Fruit fly (Drosophila melanogaster) whole organism: ENCODE data around the gene CG1213.

Source experiments
- CG8478 ChIP-seq: fragments of >200 bp; optimal IDR thresholded peaks from 2 replicates; lab custom pipeline; 2018; ENCODE audit warnings: inconsistent platforms
- Dll ChIP-seq: fragments of >200 bp; optimal IDR thresholded peaks from 2 replicates; lab custom pipeline; 2017
- EcR ChIP-seq, 2 experiments: fragments of >200 bp; optimal IDR thresholded peaks; 2 replicates each; lab custom pipeline; 2017; ENCODE audit warnings: missing biosample characterization in 2 of 2, missing genetic modification characterization in 2 of 2, missing genetic modification reagents in 2 of 2
- pan ChIP-seq: fragments of >200 bp; optimal IDR thresholded peaks from 2 replicates; lab custom pipeline; 2017
- psq ChIP-seq: fragments of >200 bp; optimal IDR thresholded peaks from 2 replicates; lab custom pipeline; 2017
- usp ChIP-seq: fragments of >200 bp; optimal IDR thresholded peaks from 2 replicates; lab custom pipeline; 2017; ENCODE audit warnings: missing biosample characterization, missing genetic modification characterization, mixed read lengths

Gene CG1213

DNA sequence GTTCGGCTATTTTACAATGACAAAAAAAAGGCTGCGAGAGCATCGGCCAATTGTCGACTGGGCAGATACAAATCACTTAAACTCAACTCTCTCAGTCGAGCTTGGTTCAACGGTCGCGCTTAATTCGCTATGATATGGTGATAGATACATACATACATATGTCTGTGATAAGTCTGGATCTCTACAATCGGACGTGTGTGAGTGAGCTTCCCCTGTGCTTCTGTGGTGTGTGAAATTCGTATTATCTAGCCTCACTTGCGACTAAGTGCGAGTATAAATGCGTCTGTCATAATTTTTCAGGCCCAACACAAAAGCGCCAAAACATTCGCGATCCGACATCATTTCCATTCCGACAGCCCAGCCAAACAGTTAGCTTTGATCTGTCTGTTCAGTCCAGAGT lies at the start of gene CG1213:
TSS of gene CG1213 (plus strand) at position 301 of the 400 bp plus-strand sequence.
- TF ChIP-seq EcR (GFP tag; optimal IDR thresholded peaks at IDR 0.05; lab: Kevin White, UChicago) (no peak), CG8478 (lab: Kevin White, UChicago) (no peak), usp (GFP tag; lab: Kevin White, UChicago) (no peak), Dll (lab: Kevin White, UChicago) (no peak), psq (lab: Kevin White, UChicago) (no peak), pan (no peak)

DNA sequence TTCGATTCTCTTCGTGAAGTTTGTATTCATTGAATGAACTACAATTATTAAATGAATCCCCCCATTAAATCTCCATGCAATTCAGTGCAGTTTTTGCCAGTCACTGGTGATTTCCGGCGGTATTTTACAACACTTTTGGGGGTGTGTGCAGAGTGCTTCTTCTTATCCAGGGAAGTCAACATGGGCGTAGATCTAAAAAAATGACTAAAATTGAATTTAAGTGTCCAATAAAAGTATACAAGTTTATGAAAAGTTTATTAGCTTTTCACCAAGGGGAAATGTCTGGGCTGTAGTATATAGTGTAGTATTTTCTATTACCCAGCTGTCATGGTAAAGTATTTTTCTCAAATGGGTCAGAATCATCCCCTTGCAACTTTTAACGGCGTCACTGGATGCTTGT lies 49.5 kb upstream of the CG1213 start, which contains the start of gene Hpf1:
TSS of gene Hpf1 (plus strand) at position 383 of the 400 bp plus-strand sequence.
- TF ChIP-seq Dll (lab: Kevin White, UChicago) = no peak

dm6 chr3R:5794267-5795089 lies 46.5 kb upstream of the CG1213 start, which contains the start of the genes PSMG1 and CG10979:
TSS of gene PSMG1 (minus strand) at chr3R:5794317.
TSS of gene CG10979 (plus strand) at chr3R:5794705.
- no peak for TF ChIP-seq EcR (GFP tag; optimal IDR thresholded peaks at IDR 0.05; lab: Kevin White, UChicago)
- TF ChIP-seq psq (lab: Kevin White, UChicago) = no peak
- no peak for TF ChIP-seq CG8478 (lab: Kevin White, UChicago)
- TF ChIP-seq Dll (lab: Kevin White, UChicago) = no peak
- TF ChIP-seq pan = no peak
- TF ChIP-seq usp (GFP tag; lab: Kevin White, UChicago) = no peak

DNA sequence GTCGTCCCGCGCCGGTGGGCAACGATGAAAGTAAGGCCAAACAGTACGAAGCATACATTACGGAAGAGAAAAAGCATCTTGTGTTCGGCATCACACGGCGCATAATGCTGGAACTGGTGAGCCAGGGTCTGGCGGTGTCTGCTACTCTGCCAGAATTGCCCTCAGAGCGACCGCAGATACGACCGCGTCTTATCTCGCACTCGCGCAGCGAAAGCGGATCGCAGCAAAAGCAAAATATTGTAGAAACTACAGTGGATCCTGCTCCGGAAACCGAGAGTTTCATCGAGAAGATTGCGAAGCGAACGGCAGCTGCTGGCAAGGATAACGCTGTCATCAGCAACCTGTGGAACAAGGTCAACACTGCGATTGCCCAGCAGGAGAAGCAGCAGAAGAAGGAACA lies 43.3 kb upstream of the CG1213 start:
- no peak for TF ChIP-seq usp (GFP tag; lab: Kevin White, UChicago)
- TF ChIP-seq CG8478 (lab: Kevin White, UChicago) = no peak
- no peak for TF ChIP-seq pan
- TF ChIP-seq Dll (lab: Kevin White, UChicago) = no peak
- TF ChIP-seq EcR (GFP tag; optimal IDR thresholded peaks at IDR 0.05; lab: Kevin White, UChicago) = no peak
- no peak for TF ChIP-seq psq (lab: Kevin White, UChicago)

- TF ChIP-seq CG8478 (lab: Kevin White, UChicago) (no peak), Dll (lab: Kevin White, UChicago) (no peak), pan (no peak), usp (GFP tag; lab: Kevin White, UChicago) (no peak), psq (lab: Kevin White, UChicago) (no peak), EcR (GFP tag; optimal IDR thresholded peaks at IDR 0.05; lab: Kevin White, UChicago) (no peak)
Measured at dm6 chr3R:5801703-5802436, 39.1 kb upstream of the CG1213 start, which contains the start of gene CG11000. TSS of gene CG11000 (plus strand) at chr3R:5802328.

DNA sequence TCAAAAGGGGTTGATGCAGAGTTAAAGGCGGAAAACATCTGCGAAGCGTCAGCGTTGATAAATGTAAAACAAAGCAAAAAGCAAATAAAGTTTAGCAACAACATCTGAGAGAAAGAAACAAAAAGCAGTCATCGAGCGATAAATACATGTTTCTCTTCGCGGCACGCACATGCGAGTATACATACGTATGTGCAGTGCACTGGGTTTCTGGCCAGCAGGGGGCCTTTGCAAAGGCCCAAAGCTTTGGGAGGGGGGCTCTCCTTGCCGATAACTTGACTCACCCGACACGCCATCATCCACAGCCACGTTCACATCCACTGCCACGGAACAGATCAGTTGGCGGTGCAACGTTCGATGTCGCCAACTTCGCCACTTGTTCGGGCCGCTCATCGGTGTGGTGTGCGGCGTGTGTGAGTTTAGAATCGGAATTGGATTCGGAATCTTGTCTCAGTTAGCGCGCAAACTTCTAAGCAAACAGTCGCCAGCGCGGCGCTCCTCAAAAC lies 27.8 kb upstream of the CG1213 start, which contains the start of gene CG42675:
TSS of gene CG42675 (plus strand) at position 453 of the 503 bp plus-strand sequence.
- TF ChIP-seq usp (GFP tag; lab: Kevin White, UChicago) = no peak
- no peak for TF ChIP-seq CG8478 (lab: Kevin White, UChicago)
- no peak for TF ChIP-seq Dll (lab: Kevin White, UChicago)
- no peak for TF ChIP-seq psq (lab: Kevin White, UChicago)
- TF ChIP-seq pan = no peak
- no peak for TF ChIP-seq EcR (GFP tag; optimal IDR thresholded peaks at IDR 0.05; lab: Kevin White, UChicago)

DNA sequence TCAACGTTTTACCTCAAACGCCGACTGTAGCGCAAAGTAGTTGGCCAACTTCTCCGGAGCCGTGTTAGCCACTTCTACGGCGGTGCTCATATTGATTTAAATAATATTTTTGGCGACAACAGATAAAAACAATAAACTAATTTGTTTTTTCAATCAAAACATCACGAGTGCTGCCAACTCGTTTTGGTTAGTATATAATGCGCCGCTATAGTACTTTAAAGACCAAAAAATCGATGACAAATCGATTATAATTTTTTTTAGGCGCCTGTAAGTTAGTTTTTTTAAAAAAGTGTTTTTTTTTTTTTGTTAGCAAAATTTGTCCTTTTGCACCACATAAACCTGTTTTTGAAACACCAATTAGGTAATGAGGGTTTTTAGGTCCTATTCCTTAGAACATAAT lies 19.7 kb upstream of the CG1213 start, which contains the start of gene Hpr1:
TSS of gene Hpr1 (minus strand) at position 198 of the 400 bp plus-strand sequence.
- TF ChIP-seq psq (lab: Kevin White, UChicago) = no peak

- TF ChIP-seq Dll (lab: Kevin White, UChicago) (no peak), EcR (GFP tag; optimal IDR thresholded peaks at IDR 0.05; lab: Kevin White, UChicago) (no peak), psq (lab: Kevin White, UChicago) (no peak), CG8478 (lab: Kevin White, UChicago) (no peak), pan (no peak), usp (GFP tag; lab: Kevin White, UChicago) (no peak)
Measured at dm6 chr3R:5821750-5822149, 19.2 kb upstream of the CG1213 start, which contains the start of gene CG46303. TSS of gene CG46303 (plus strand) at chr3R:5821972.

dm6 chr3R:5824456-5824855 lies 16.5 kb upstream of the CG1213 start, which contains the start of the genes Sec20 and dgrn:
TSS of gene Sec20 (minus strand) at chr3R:5824532.
TSS of gene dgrn (plus strand) at chr3R:5824615.
- TF ChIP-seq usp (GFP tag; lab: Kevin White, UChicago) (no peak), EcR (GFP tag; optimal IDR thresholded peaks at IDR 0.05; lab: Kevin White, UChicago) (no peak), CG8478 (lab: Kevin White, UChicago) (no peak), Dll (lab: Kevin White, UChicago) (no peak), pan (no peak), psq (lab: Kevin White, UChicago) (no peak)

- no peak for TF ChIP-seq psq (lab: Kevin White, UChicago)
- no peak for TF ChIP-seq usp (GFP tag; lab: Kevin White, UChicago)
- TF ChIP-seq CG8478 (lab: Kevin White, UChicago) = no peak
- no peak for TF ChIP-seq Dll (lab: Kevin White, UChicago)
- TF ChIP-seq pan = no peak
- no peak for TF ChIP-seq EcR (GFP tag; optimal IDR thresholded peaks at IDR 0.05; lab: Kevin White, UChicago)
Measured at dm6 chr3R:5829762-5830161, 11.2 kb upstream of the CG1213 start, which contains the start of gene glob3. TSS of gene glob3 (plus strand) at chr3R:5830062.

DNA sequence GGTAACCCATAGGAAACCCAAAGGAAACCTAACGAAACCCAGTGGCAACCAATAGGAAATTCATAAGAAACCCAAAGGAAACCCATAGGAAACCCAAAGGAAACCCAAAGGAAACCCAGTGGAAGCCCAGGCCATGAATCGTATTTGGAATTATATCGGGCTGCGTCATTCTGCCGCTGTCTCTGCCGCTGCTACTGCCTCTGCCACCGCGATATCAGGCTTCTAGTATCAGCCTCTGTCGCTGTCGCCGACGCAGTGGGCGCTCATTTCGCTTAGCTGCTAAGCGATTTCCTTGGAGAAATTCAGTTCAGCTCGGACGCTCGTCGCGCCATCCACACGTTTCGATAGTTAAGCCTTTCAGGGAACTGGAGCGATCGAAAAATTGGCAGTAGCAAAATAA lies 9.6 kb upstream of the CG1213 start, which contains the start of gene CG1208:
TSS of gene CG1208 (plus strand) at position 301 of the 400 bp plus-strand sequence.
- TF ChIP-seq pan (no peak), usp (GFP tag; lab: Kevin White, UChicago) (no peak), EcR (GFP tag; optimal IDR thresholded peaks at IDR 0.05; lab: Kevin White, UChicago) (no peak), Dll (lab: Kevin White, UChicago) (no peak), psq (lab: Kevin White, UChicago) (no peak), CG8478 (lab: Kevin White, UChicago) (no peak)
